Worm (Caenorhabditis elegans) whole organism, mixed stage, embryonic: ENCODE results near the gene ges-1.

Source experiments
- blmp-1 ChIP-seq: fragments of 150-350 bp; optimal IDR thresholded peaks from 2 replicates; lab custom pipeline; 2014; ENCODE audit warnings: missing biosample characterization, missing genetic modification characterization
- nhr-237 ChIP-seq: fragments of 150-350 bp; optimal IDR thresholded peaks from 2 replicates; lab custom pipeline; 2014; ENCODE audit warnings: missing biosample characterization, missing genetic modification characterization

DNA sequence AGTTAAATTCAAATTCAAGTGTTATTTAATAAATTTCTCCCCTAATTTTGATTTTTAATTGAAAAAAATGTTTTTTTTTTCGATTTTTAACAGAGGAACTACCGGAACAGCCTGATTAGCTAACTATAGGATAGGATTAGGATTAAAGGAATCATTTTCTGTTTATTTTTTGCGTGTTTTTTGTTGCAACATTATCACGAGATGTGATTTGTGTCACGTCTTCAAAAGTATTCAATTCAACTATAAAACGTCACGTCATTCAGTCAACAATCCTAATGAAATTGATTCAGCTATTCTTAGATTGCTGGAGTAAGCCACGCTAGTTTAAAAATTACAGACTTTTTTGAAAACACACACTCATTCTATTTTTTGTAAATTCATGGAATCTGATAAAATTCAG, 21.2 kb downstream of the ges-1 start:
- TF ChIP-seq nhr-237 (no peak), blmp-1 (no peak)
